Worm (Caenorhabditis elegans) whole organism, young adult: ENCODE measurements around the gene fbxa-22.

Source experiments
- B0336.3 ChIP-seq: fragments of 200-800 bp; sonication (Bioruptor generic); IDR thresholded peaks from 2 replicates; pipeline ENCODE4 v1.3.6; 2022; ENCODE audit warnings: missing genetic modification characterization, missing compliant biosample characterization
- F23B12.7 ChIP-seq: sonication (generic microtip); optimal IDR thresholded peaks from 2 replicates; lab custom pipeline; 2017; ENCODE audit warnings: missing genetic modification characterization, mild to moderate bottlenecking, missing compliant biosample characterization, antibody characterized with exemption, moderate library complexity; ENCODE audit not compliant: insufficient read depth
- F37B4.10 ChIP-seq: fragments of 200-800 bp; sonication (Bioruptor generic); IDR thresholded peaks from 2 replicates; pipeline ENCODE4 v1.3.6; 2022; ENCODE audit warnings: missing genetic modification characterization, missing compliant biosample characterization
- F49E8.2 ChIP-seq: sonication (generic microtip); optimal IDR thresholded peaks from 3 replicates; lab custom pipeline; 2017; ENCODE audit warnings: missing genetic modification characterization, mild to moderate bottlenecking, missing compliant biosample characterization, antibody characterized with exemption, moderate library complexity; ENCODE audit not compliant: insufficient read depth
- F55B11.4 ChIP-seq: sonication (generic microtip); optimal IDR thresholded peaks from 2 replicates; lab custom pipeline; 2016; ENCODE audit warnings: missing compliant biosample characterization, missing genetic modification characterization, borderline replicate concordance; ENCODE audit not compliant: insufficient read depth
- T26A5.8 ChIP-seq: sonication (generic microtip); optimal IDR thresholded peaks from 2 replicates; lab custom pipeline; 2016; ENCODE audit warnings: missing genetic modification characterization, missing compliant biosample characterization
- Y53F4B.3 ChIP-seq: fragments of 200-800 bp; sonication (Bioruptor generic); IDR thresholded peaks from 2 replicates; pipeline ENCODE4 v1.3.6; 2022; ENCODE audit warnings: missing genetic modification reagents, missing genetic modification characterization, missing compliant biosample characterization
- Y67H2A.10 ChIP-seq: fragments of 200-800 bp; sonication (Bioruptor generic); conservative IDR thresholded peaks from 2 replicates; pipeline ENCODE4 v1.3.6; 2022; ENCODE audit warnings: missing genetic modification reagents, missing genetic modification characterization, missing compliant biosample characterization
- Y79H2A.3 ChIP-seq: fragments of 200-800 bp; sonication (Bioruptor generic); conservative IDR thresholded peaks from 2 replicates; pipeline ENCODE4 v1.3.6; 2022; ENCODE audit warnings: missing genetic modification reagents, missing genetic modification characterization, missing compliant biosample characterization
- aptf-3 ChIP-seq: fragments of 200-800 bp; sonication (Bioruptor generic); IDR thresholded peaks from 2 replicates; pipeline ENCODE4 v1.3.6; 2022; ENCODE audit warnings: missing genetic modification characterization, missing compliant biosample characterization
- attf-3 ChIP-seq: fragments of 200-800 bp; sonication (Bioruptor generic); conservative IDR thresholded peaks from 2 replicates; pipeline ENCODE4 v1.3.6; 2022; ENCODE audit warnings: missing genetic modification reagents, missing genetic modification characterization, missing compliant biosample characterization
- attf-5 ChIP-seq: fragments of 200-800 bp; sonication (Bioruptor generic); optimal IDR thresholded peaks from 2 replicates; lab custom pipeline; 2018; ENCODE audit warnings: mild to moderate bottlenecking, missing genetic modification characterization, missing compliant biosample characterization
- attf-6 ChIP-seq: fragments of 200-800 bp; sonication (Bioruptor generic); IDR thresholded peaks from 2 replicates; pipeline ENCODE4 v1.3.6; 2022; ENCODE audit warnings: missing genetic modification reagents, missing genetic modification characterization, missing compliant biosample characterization
- bed-2 ChIP-seq: fragments of 200-800 bp; sonication (Bioruptor generic); IDR thresholded peaks from 2 replicates; pipeline ENCODE4 v1.3.6; 2022; ENCODE audit warnings: missing genetic modification reagents, missing genetic modification characterization, missing compliant biosample characterization
- cebp-1 ChIP-seq, 2 experiments: fragments of 200-800 bp in 1 of 2; sonication (Bioruptor generic) in 1 of 2; sonication (generic microtip) in 1 of 2; IDR thresholded peaks in 1 of 2; optimal IDR thresholded peaks in 1 of 2; 2 replicates each; pipeline versions ENCODE4 v1.3.6 to Lab custom; 2017 to 2022; ENCODE audit warnings: missing compliant biosample characterization in 2 of 2, missing genetic modification characterization in 2 of 2, mild to moderate bottlenecking in 1 of 2, missing genetic modification reagents in 1 of 2, moderate library complexity in 1 of 2
- ceh-27 ChIP-seq: fragments of 200-800 bp; sonication (Bioruptor generic); optimal IDR thresholded peaks from 2 replicates; lab custom pipeline; 2018; ENCODE audit warnings: mild to moderate bottlenecking, missing genetic modification characterization, moderate library complexity, missing compliant biosample characterization
- ceh-58 ChIP-seq: fragments of 200-800 bp; sonication (Bioruptor generic); IDR thresholded peaks from 2 replicates; pipeline ENCODE4 v1.3.6; 2022; ENCODE audit warnings: missing genetic modification characterization, missing compliant biosample characterization
- ceh-91 ChIP-seq: fragments of 200-800 bp; sonication (Bioruptor generic); IDR thresholded peaks from 2 replicates; pipeline ENCODE4 v1.3.6; 2022; ENCODE audit warnings: missing genetic modification reagents, missing genetic modification characterization, missing compliant biosample characterization
- die-1 ChIP-seq: sonication (generic microtip); optimal IDR thresholded peaks from 2 replicates; lab custom pipeline; 2016; ENCODE audit warnings: missing genotype, mild to moderate bottlenecking, missing genetic modification characterization, missing compliant biosample characterization
- egl-18 ChIP-seq: fragments of 200-800 bp; sonication (Bioruptor generic); IDR thresholded peaks from 2 replicates; pipeline ENCODE4 v1.3.6; 2022; ENCODE audit warnings: missing genetic modification reagents, missing genetic modification characterization, missing compliant biosample characterization
- fkh-3 ChIP-seq: sonication (generic microtip); optimal IDR thresholded peaks from 2 replicates; lab custom pipeline; 2016; ENCODE audit warnings: mild to moderate bottlenecking, missing genetic modification characterization, missing compliant biosample characterization
- gei-17 ChIP-seq: fragments of 200-800 bp; sonication (Bioruptor generic); optimal IDR thresholded peaks from 2 replicates; lab custom pipeline; 2018; ENCODE audit warnings: mild to moderate bottlenecking, missing genetic modification characterization, missing compliant biosample characterization
- lag-1 ChIP-seq: fragments of 200-800 bp; sonication (Bioruptor generic); IDR thresholded peaks from 2 replicates; pipeline ENCODE4 v1.3.6; 2022; ENCODE audit warnings: missing genetic modification reagents, missing genetic modification characterization, missing compliant biosample characterization
- let-526 ChIP-seq: fragments of 200-800 bp; sonication (Bioruptor generic); IDR thresholded peaks from 2 replicates; pipeline ENCODE4 v1.3.6; 2022; ENCODE audit warnings: missing genetic modification reagents, missing genetic modification characterization, missing compliant biosample characterization
- lin-35 ChIP-seq, 3 experiments: fragments of 150-350 bp in 2 of 3; sonication (generic microtip) in 1 of 3; optimal IDR thresholded peaks; 2 replicates each; lab custom pipeline; 2014 to 2018; ENCODE audit warnings: missing biosample characterization in 3 of 3, missing genetic modification characterization in 3 of 3, missing genetic modification reagents in 3 of 3
- lsl-1 ChIP-seq: fragments of 200-800 bp; sonication (Bioruptor generic); optimal IDR thresholded peaks from 2 replicates; lab custom pipeline; 2018; ENCODE audit warnings: mild to moderate bottlenecking, missing genetic modification characterization, moderate library complexity, missing compliant biosample characterization
- lsy-27 ChIP-seq: sonication (generic microtip); optimal IDR thresholded peaks from 2 replicates; lab custom pipeline; 2017; ENCODE audit warnings: missing genetic modification characterization, mild to moderate bottlenecking, missing compliant biosample characterization, antibody characterized with exemption, missing genotype, borderline replicate concordance; ENCODE audit not compliant: insufficient read depth
- madf-10 ChIP-seq: sonication (generic microtip); optimal IDR thresholded peaks from 2 replicates; lab custom pipeline; 2016; ENCODE audit warnings: mild to moderate bottlenecking, missing genetic modification characterization, missing compliant biosample characterization
- mes-4 ChIP-seq: sonication (generic microtip); optimal IDR thresholded peaks from 2 replicates; lab custom pipeline; 2016; ENCODE audit warnings: missing genotype, missing genetic modification characterization, missing compliant biosample characterization
- nfya-2 ChIP-seq: fragments of 200-800 bp; sonication (Bioruptor generic); IDR thresholded peaks from 2 replicates; pipeline ENCODE4 v1.3.6; 2022; ENCODE audit warnings: missing genetic modification reagents, missing genetic modification characterization, missing compliant biosample characterization
- nfyb-1 ChIP-seq: fragments of 200-800 bp; sonication (Bioruptor generic); IDR thresholded peaks from 2 replicates; pipeline ENCODE4 v1.3.6; 2022; ENCODE audit warnings: missing genetic modification reagents, missing genetic modification characterization, missing compliant biosample characterization
- nhr-120 ChIP-seq: fragments of 200-800 bp; sonication (Bioruptor generic); IDR thresholded peaks from 2 replicates; pipeline ENCODE4 v1.3.6; 2022; ENCODE audit warnings: missing genetic modification characterization, missing compliant biosample characterization
- rcor-1 ChIP-seq: fragments of 200-800 bp; sonication (Bioruptor generic); IDR thresholded peaks from 2 replicates; pipeline ENCODE4 v1.3.6; 2022; ENCODE audit warnings: missing genetic modification reagents, missing genetic modification characterization, missing compliant biosample characterization
- repo-1 ChIP-seq: sonication (generic microtip); optimal IDR thresholded peaks from 2 replicates; lab custom pipeline; 2017; ENCODE audit warnings: mild to moderate bottlenecking, missing genetic modification characterization, missing compliant biosample characterization
- sea-2 ChIP-seq: fragments of 200-800 bp; sonication (Bioruptor generic); IDR thresholded peaks from 2 replicates; pipeline ENCODE4 v1.3.6; 2022; ENCODE audit warnings: missing genetic modification characterization, missing compliant biosample characterization
- snpc-1.3 ChIP-seq: sonication (generic microtip); optimal IDR thresholded peaks from 2 replicates; lab custom pipeline; 2017; ENCODE audit warnings: missing genetic modification characterization, mild to moderate bottlenecking, missing compliant biosample characterization, antibody characterized with exemption, moderate library complexity, missing genotype, missing genetic modification reagents; ENCODE audit not compliant: insufficient read depth
- snpc-3.4 ChIP-seq: sonication (generic microtip); optimal IDR thresholded peaks from 2 replicates; lab custom pipeline; 2017; ENCODE audit warnings: missing genetic modification characterization, mild to moderate bottlenecking, missing compliant biosample characterization, antibody characterized with exemption, moderate library complexity, missing genotype, missing genetic modification reagents
- unc-130 ChIP-seq: sonication (generic microtip); optimal IDR thresholded peaks from 2 replicates; lab custom pipeline; 2016; ENCODE audit warnings: missing genetic modification reagents, missing genetic modification characterization, missing compliant biosample characterization
- xnd-1 ChIP-seq: sonication (generic microtip); optimal IDR thresholded peaks from 2 replicates; lab custom pipeline; 2016; ENCODE audit warnings: missing genotype, missing genetic modification reagents, missing genetic modification characterization, missing compliant biosample characterization
- zfh-2 ChIP-seq: fragments of 200-800 bp; sonication (Bioruptor generic); conservative IDR thresholded peaks from 2 replicates; pipeline ENCODE4 v1.3.6; 2022; ENCODE audit warnings: missing genetic modification reagents, missing genetic modification characterization, missing compliant biosample characterization
- ztf-18 ChIP-seq: sonication (generic microtip); optimal IDR thresholded peaks from 2 replicates; lab custom pipeline; 2016; ENCODE audit warnings: missing genotype, mild to moderate bottlenecking, missing genetic modification characterization, missing compliant biosample characterization
- ztf-25 ChIP-seq: fragments of 200-800 bp; sonication (Bioruptor generic); IDR thresholded peaks from 2 replicates; pipeline ENCODE4 v1.3.6; 2022; ENCODE audit warnings: missing genetic modification reagents, missing genetic modification characterization, missing compliant biosample characterization
- ztf-6 ChIP-seq: fragments of 200-800 bp; sonication (Bioruptor generic); IDR thresholded peaks from 2 replicates; pipeline ENCODE4 v1.3.6; 2022; ENCODE audit warnings: missing genetic modification reagents, missing genetic modification characterization, missing compliant biosample characterization

The fbxa-22 gene

DNA sequence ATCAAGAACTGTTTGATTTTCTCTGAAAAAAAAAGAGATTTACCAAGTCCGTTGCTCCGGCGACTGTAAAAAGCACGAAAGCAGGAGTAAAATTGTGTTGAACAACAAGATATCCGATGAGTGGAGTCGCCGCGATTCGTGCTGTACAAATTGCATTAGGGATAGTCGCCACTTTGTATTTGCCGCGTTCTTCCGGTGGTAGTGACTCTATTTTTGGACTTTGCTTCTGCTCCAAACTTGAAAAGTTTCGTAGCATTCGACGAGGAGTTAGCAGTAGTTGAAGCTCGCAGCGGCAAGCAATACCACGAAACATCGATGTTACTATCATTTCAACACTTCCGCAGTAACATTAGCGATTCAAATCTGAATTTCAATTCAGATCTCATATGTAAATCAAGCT, 29.1 kb upstream of the fbxa-22 start, which contains the start of gene crls-1 (continued):
- TF ChIP-seq Y79H2A.3 (no peak), ceh-91 (GFP tag; lab: Robert Waterston, UW) (no peak), egl-18 (GFP tag; lab: Robert Waterston, UW) (no peak), cebp-1 (GFP tag; IDR thresholded peaks at IDR 0.05; lab: Robert Waterston, UW) (no peak), cebp-1 (tag; optimal IDR thresholded peaks at IDR 0.05; lab: Kevin White, UChicago) (no peak), lin-35 (GFP tag; optimal IDR thresholded peaks at IDR 0.05; lab: Kevin White, UChicago) (no peak), ceh-27 (GFP tag; lab: Kevin White, UChicago) (no peak), fkh-3 (tag; lab: Kevin White, UChicago) (no peak), repo-1 (peak; percentile 72), F49E8.2 (no peak), unc-130 (GFP tag; lab: Kevin White, UChicago) (no peak), bed-2 (GFP tag; lab: Robert Waterston, UW) (no peak), T26A5.8 (tag; lab: Kevin White, UChicago) (no peak), nfyb-1 (GFP tag; lab: Robert Waterston, UW) (0 out of 2 replicates have a peak, but pooled peaks have one; percentile 37), mes-4 (tag; lab: Kevin White, UChicago) (no peak), ztf-6 (GFP tag; lab: Robert Waterston, UW) (no peak), gei-17 (GFP tag; lab: Kevin White, UChicago) (no peak), zfh-2 (GFP tag; lab: Robert Waterston, UW) (no peak), attf-5 (GFP tag; lab: Kevin White, UChicago) (no peak), sea-2 (GFP tag; lab: Robert Waterston, UW) (no peak), rcor-1 (GFP tag; lab: Robert Waterston, UW) (no peak), madf-10 (no peak), let-526 (GFP tag; lab: Robert Waterston, UW) (no peak), lsl-1 (GFP tag; lab: Kevin White, UChicago) (no peak), B0336.3 (GFP tag; lab: Robert Waterston, UW) (0 out of 2 replicates have a peak, but pooled peaks have one; percentile 30), xnd-1 (no peak), aptf-3 (GFP tag; lab: Robert Waterston, UW) (no peak), lsy-27 (tag; lab: Kevin White, UChicago) (no peak), nfya-2 (GFP tag; lab: Robert Waterston, UW) (no peak), Y67H2A.10 (GFP tag; lab: Robert Waterston, UW) (no peak), snpc-3.4 (tag; lab: Kevin White, UChicago) (no peak), lag-1 (GFP tag; lab: Robert Waterston, UW) (no peak), ztf-18 (no peak), F55B11.4 (tag; lab: Kevin White, UChicago) (no peak), ztf-25 (GFP tag; lab: Robert Waterston, UW) (no peak)
- TF ChIP-seq, all 124 proteins: peak for 14

DNA sequence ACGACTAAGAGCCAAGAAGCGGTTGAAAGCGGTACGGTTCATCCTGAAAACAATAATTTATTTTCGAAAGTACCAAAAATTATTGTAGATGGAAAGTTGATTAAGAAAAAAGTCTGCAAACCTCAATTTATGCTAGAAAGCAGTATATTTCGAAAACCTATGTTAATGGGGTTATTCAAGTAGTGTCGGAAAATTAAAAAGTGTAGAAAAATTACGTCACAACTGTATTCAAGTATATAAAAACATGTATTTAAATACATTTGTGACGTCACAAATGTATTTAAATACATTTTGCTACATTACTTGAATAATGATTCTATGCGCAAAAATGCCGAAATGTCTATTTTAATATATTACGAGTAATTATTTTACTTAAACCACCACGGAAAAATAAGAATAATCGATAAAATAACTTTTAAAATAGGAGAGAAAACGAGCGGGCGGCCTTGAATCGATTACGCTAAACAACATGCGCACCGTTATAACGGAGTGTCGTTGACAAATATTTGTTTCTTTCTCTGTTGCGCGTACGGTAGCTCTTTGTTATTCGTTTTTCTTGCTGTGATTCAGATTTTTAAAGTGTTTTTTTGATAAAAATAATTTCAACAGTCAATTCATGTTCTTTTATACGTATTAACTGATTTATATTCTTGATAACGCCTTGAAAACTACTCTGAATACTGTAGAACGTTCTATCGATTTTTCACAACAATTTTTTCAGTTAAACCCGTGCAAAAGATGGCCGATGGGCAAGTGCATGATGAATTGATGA, 27.9 kb upstream of the fbxa-22 start, which contains the start of the genes F23H11.5 and bra-2:
Gene F23H11.5, minus strand, starts transcription at position 51 of the 772 bp plus-strand sequence.
Gene bra-2, plus strand, starts transcription at position 722 of the 772 bp plus-strand sequence.
- no peak for TF ChIP-seq attf-6
- TF ChIP-seq die-1 (tag; lab: Kevin White, UChicago), result no peak
- peak; percentile 92 for TF ChIP-seq attf-3 (GFP tag; lab: Robert Waterston, UW)
- TF ChIP-seq Y79H2A.3, result no peak
- TF ChIP-seq F37B4.10 (GFP tag; lab: Robert Waterston, UW), result no peak
- TF ChIP-seq nhr-120 (GFP tag; lab: Robert Waterston, UW), result no peak
- peak; percentile 4 for TF ChIP-seq F23B12.7
- TF ChIP-seq ceh-58 (GFP tag; lab: Robert Waterston, UW), result no peak
- no peak for TF ChIP-seq Y53F4B.3
- no peak for TF ChIP-seq snpc-1.3 (tag; lab: Kevin White, UChicago)
